Worm (Caenorhabditis elegans) whole organism, L4 larva: ENCODE measurements around the gene F54H12.10.

Source experiments
- F44E2.7 ChIP-seq: fragments of 200-800 bp; sonication (Bioruptor generic); IDR thresholded peaks from 2 replicates; pipeline ENCODE4 v2.1.2; 2022; ENCODE audit warnings: missing genetic modification characterization, missing compliant biosample characterization
- R02D3.7 ChIP-seq: fragments of 150-350 bp; sonication (generic microtip); optimal IDR thresholded peaks from 3 replicates; lab custom pipeline; 2014; ENCODE audit warnings: missing biosample characterization, missing genetic modification characterization
- T26A8.4 ChIP-seq: fragments of 200-800 bp; sonication (Bioruptor generic); IDR thresholded peaks from 2 replicates; pipeline ENCODE4 v1.3.6; 2022; ENCODE audit warnings: missing genetic modification characterization, missing compliant biosample characterization
- Y105C5A.15 ChIP-seq: fragments of 200-800 bp; sonication (Bioruptor generic); IDR thresholded peaks from 2 replicates; pipeline ENCODE4 v1.3.6; 2022; ENCODE audit warnings: missing genetic modification characterization, missing compliant biosample characterization
- aha-1 ChIP-seq: fragments of 150-350 bp; peaks from one replicate; lab custom pipeline; 2014; ENCODE audit warnings: missing biosample characterization, missing genetic modification characterization
- ama-1 ChIP-seq: fragments of 150-350 bp; optimal IDR thresholded peaks from 2 replicates; lab custom pipeline; 2014; ENCODE audit warnings: inconsistent platforms, mixed read lengths
- ceh-28 ChIP-seq: fragments of 150-350 bp; optimal IDR thresholded peaks from 2 replicates; lab custom pipeline; 2014; ENCODE audit warnings: missing biosample characterization, missing genetic modification reagents, missing genetic modification characterization
- ceh-82 ChIP-seq: sonication (generic microtip); optimal IDR thresholded peaks from 2 replicates; lab custom pipeline; 2017; ENCODE audit warnings: missing biosample characterization, missing genetic modification characterization
- ces-1 ChIP-seq: fragments of 150-350 bp; sonication (generic microtip); optimal IDR thresholded peaks from 4 replicates; lab custom pipeline; 2014; ENCODE audit warnings: missing biosample characterization, missing genetic modification reagents, missing genetic modification characterization
- cey-2 ChIP-seq: sonication (generic microtip); optimal IDR thresholded peaks from 3 replicates; lab custom pipeline; 2017; ENCODE audit warnings: missing genetic modification characterization, mild to moderate bottlenecking, missing compliant biosample characterization, antibody characterized with exemption, borderline replicate concordance; ENCODE audit not compliant: insufficient read depth
- daf-12 ChIP-seq: fragments of 150-350 bp; optimal IDR thresholded peaks from 2 replicates; lab custom pipeline; 2014; ENCODE audit warnings: missing biosample characterization, missing genetic modification reagents, missing genetic modification characterization
- daf-8 ChIP-seq: fragments of 200-800 bp; sonication (Bioruptor generic); IDR thresholded peaks from 2 replicates; pipeline ENCODE4 v1.3.6; 2022; ENCODE audit warnings: missing genetic modification characterization, missing compliant biosample characterization
- dmd-9 ChIP-seq: fragments of 200-800 bp; sonication (Bioruptor generic); IDR thresholded peaks from 2 replicates; pipeline ENCODE4 v1.3.6; 2022; ENCODE audit warnings: missing genetic modification reagents, missing genetic modification characterization, missing compliant biosample characterization
- egl-27 ChIP-seq: sonication (generic microtip); optimal IDR thresholded peaks from 3 replicates; lab custom pipeline; 2017; ENCODE audit warnings: missing biosample characterization, missing genetic modification reagents, missing genetic modification characterization
- egl-43 ChIP-seq: fragments of 200-800 bp; sonication (Bioruptor generic); IDR thresholded peaks from 2 replicates; pipeline ENCODE4 v1.3.6; 2022; ENCODE audit warnings: missing genetic modification reagents, missing genetic modification characterization, missing compliant biosample characterization
- gei-8 ChIP-seq: fragments of 200-800 bp; sonication (Bioruptor generic); optimal IDR thresholded peaks from 2 replicates; lab custom pipeline; 2018; ENCODE audit warnings: mild to moderate bottlenecking, missing genetic modification characterization, missing compliant biosample characterization
- lim-7 ChIP-seq: fragments of 200-800 bp; sonication (Bioruptor generic); IDR thresholded peaks from 2 replicates; pipeline ENCODE4 v1.3.6; 2022; ENCODE audit warnings: missing genetic modification characterization, missing compliant biosample characterization
- lin-1 ChIP-seq: fragments of 200-800 bp; sonication (Bioruptor generic); IDR thresholded peaks from 2 replicates; pipeline ENCODE4 v1.3.6; 2022; ENCODE audit warnings: missing genetic modification reagents, missing genetic modification characterization, missing compliant biosample characterization
- lin-39 ChIP-seq: fragments of 150-350 bp; optimal IDR thresholded peaks from 2 replicates; lab custom pipeline; 2014; ENCODE audit warnings: missing biosample characterization, missing genetic modification reagents, missing genetic modification characterization
- lir-3 ChIP-seq: sonication (generic microtip); optimal IDR thresholded peaks from 2 replicates; lab custom pipeline; 2016; ENCODE audit warnings: mild to moderate bottlenecking, missing genetic modification characterization, missing compliant biosample characterization
- lsy-2 ChIP-seq, 2 experiments: fragments of 150-350 bp in 1 of 2; sonication (generic microtip) in 1 of 2; optimal IDR thresholded peaks; 2 replicates each; lab custom pipeline; 2014 to 2017; ENCODE audit warnings: missing biosample characterization in 2 of 2, missing genetic modification characterization in 2 of 2
- madf-5 ChIP-seq, 2 experiments: fragments of 200-800 bp; sonication (Bioruptor generic); IDR thresholded peaks; 2 replicates each; pipeline ENCODE4 v1.3.6; 2022; ENCODE audit warnings: missing compliant biosample characterization in 2 of 2, missing genetic modification characterization in 2 of 2
- madf-9 ChIP-seq: fragments of 200-800 bp; sonication (Bioruptor generic); conservative IDR thresholded peaks from 2 replicates; pipeline ENCODE4 v1.3.6; 2022; ENCODE audit warnings: missing genetic modification reagents, missing genetic modification characterization, missing compliant biosample characterization
- mdl-1 ChIP-seq, 2 experiments: fragments of 150-350 bp in 1 of 2; sonication (generic microtip) in 1 of 2; optimal IDR thresholded peaks; 2 replicates each; lab custom pipeline; 2014 to 2017; ENCODE audit warnings: missing biosample characterization in 2 of 2, missing genetic modification characterization in 2 of 2
- mdt-29 ChIP-seq: fragments of 200-800 bp; sonication (Bioruptor generic); IDR thresholded peaks from 2 replicates; pipeline ENCODE4 v1.3.6; 2022; ENCODE audit warnings: missing genetic modification reagents, missing genetic modification characterization, missing compliant biosample characterization
- mep-1 ChIP-seq: fragments of 150-350 bp; sonication (generic microtip); optimal IDR thresholded peaks from 3 replicates; lab custom pipeline; 2014; ENCODE audit warnings: missing biosample characterization, missing genetic modification characterization
- mxl-3 ChIP-seq: fragments of 200-800 bp; sonication (Bioruptor generic); optimal IDR thresholded peaks from 2 replicates; lab custom pipeline; 2018; ENCODE audit warnings: mild to moderate bottlenecking, missing genetic modification characterization, missing compliant biosample characterization
- nhr-11 ChIP-seq: fragments of 150-350 bp; optimal IDR thresholded peaks from 2 replicates; lab custom pipeline; 2014; ENCODE audit warnings: missing biosample characterization, missing genetic modification characterization
- nhr-25 ChIP-seq: sonication (generic microtip); optimal IDR thresholded peaks from 2 replicates; lab custom pipeline; 2017; ENCODE audit warnings: missing genetic modification characterization, mild to moderate bottlenecking, missing compliant biosample characterization, antibody characterized with exemption, moderate library complexity, borderline replicate concordance; ENCODE audit not compliant: insufficient read depth
- nhr-48 ChIP-seq: sonication (generic microtip); optimal IDR thresholded peaks from 2 replicates; lab custom pipeline; 2016; ENCODE audit warnings: mild to moderate bottlenecking, missing genetic modification characterization, missing compliant biosample characterization
- nhr-6 ChIP-seq: fragments of 150-350 bp; optimal IDR thresholded peaks from 2 replicates; lab custom pipeline; 2014; ENCODE audit warnings: missing biosample characterization, missing genetic modification characterization
- nhr-76 ChIP-seq: fragments of 150-350 bp; optimal IDR thresholded peaks from 2 replicates; lab custom pipeline; 2014; ENCODE audit warnings: missing biosample characterization, missing genetic modification characterization
- nhr-77 ChIP-seq: fragments of 150-350 bp; optimal IDR thresholded peaks from 2 replicates; lab custom pipeline; 2014; ENCODE audit warnings: missing biosample characterization, missing genetic modification characterization
- rbr-2 ChIP-seq: sonication (generic microtip); optimal IDR thresholded peaks from 2 replicates; lab custom pipeline; 2016; ENCODE audit warnings: missing genotype, missing genetic modification characterization, missing compliant biosample characterization
- saeg-2 ChIP-seq: fragments of 200-800 bp; sonication (Bioruptor generic); IDR thresholded peaks from 2 replicates; pipeline ENCODE4 v1.3.6; 2022; ENCODE audit warnings: missing genetic modification reagents, missing genetic modification characterization, missing compliant biosample characterization
- set-16 ChIP-seq: fragments of 200-800 bp; sonication (Bioruptor generic); IDR thresholded peaks from 2 replicates; pipeline ENCODE4 v1.3.6; 2022; ENCODE audit warnings: missing genetic modification reagents, missing genetic modification characterization, missing compliant biosample characterization
- skn-1 ChIP-seq: fragments of 150-350 bp; optimal IDR thresholded peaks from 2 replicates; lab custom pipeline; 2014; ENCODE audit warnings: missing biosample characterization, missing genetic modification characterization
- snpc-1.2 ChIP-seq: fragments of 200-800 bp; sonication (Bioruptor generic); IDR thresholded peaks from 2 replicates; pipeline ENCODE4 v1.3.6; 2022; ENCODE audit warnings: missing genetic modification reagents, missing genetic modification characterization, missing compliant biosample characterization
- spr-1 ChIP-seq: sonication (generic microtip); optimal IDR thresholded peaks from 2 replicates; lab custom pipeline; 2016; ENCODE audit warnings: mild to moderate bottlenecking, missing genetic modification characterization, missing compliant biosample characterization
- spr-3 ChIP-seq: fragments of 200-800 bp; sonication (Bioruptor generic); optimal IDR thresholded peaks from 2 replicates; lab custom pipeline; 2018; ENCODE audit warnings: mild to moderate bottlenecking, missing genetic modification characterization, missing compliant biosample characterization
- vab-7 ChIP-seq: fragments of 200-800 bp; sonication (Bioruptor generic); IDR thresholded peaks from 2 replicates; pipeline ENCODE4 v1.3.6; 2022; ENCODE audit warnings: missing genetic modification reagents, missing genetic modification characterization, missing compliant biosample characterization
- zag-1 ChIP-seq: fragments of 150-350 bp; optimal IDR thresholded peaks from 2 replicates; lab custom pipeline; 2014; ENCODE audit warnings: missing biosample characterization, missing genetic modification characterization

F54H12.10 gene

ce11 chrIII:7922207-7922606 is 36.6 kb downstream of the F54H12.10 start, which contains the start of gene C29E4.17:
C29E4.17 (plus strand) TSS chrIII:7922507.
- TF ChIP-seq mxl-3 (GFP tag; lab: Kevin White, UChicago), result no peak
- TF ChIP-seq spr-1 (tag; lab: Kevin White, UChicago), result no peak
- no peak for TF ChIP-seq ceh-28 (tag; lab: Kevin White, UChicago)
- TF ChIP-seq skn-1 (tag; lab: Kevin White, UChicago), result no peak
- TF ChIP-seq spr-3 (GFP tag; lab: Kevin White, UChicago), result no peak
- TF ChIP-seq egl-43 (GFP tag; lab: Robert Waterston, UW), result no peak
- no peak for TF ChIP-seq daf-12 (tag; lab: Kevin White, UChicago)
- TF ChIP-seq madf-9 (GFP tag; lab: Robert Waterston, UW), result no peak
- TF ChIP-seq dmd-9, result no peak
- no peak for TF ChIP-seq R02D3.7 (tag; lab: Kevin White, UChicago)
- TF ChIP-seq set-16 (GFP tag; lab: Robert Waterston, UW), result no peak
- TF ChIP-seq gei-8 (GFP tag; lab: Kevin White, UChicago), result no peak
- no peak for TF ChIP-seq lim-7
- TF ChIP-seq T26A8.4 (GFP tag; lab: Robert Waterston, UW), result no peak
- TF ChIP-seq ama-1 (lab: Kevin White, UChicago), result no peak
- no peak for TF ChIP-seq daf-8 (GFP tag; lab: Robert Waterston, UW)

- TF ChIP-seq madf-5 (GFP tag; IDR thresholded peaks at IDR 0.05; lab: Robert Waterston, UW), result no peak
- TF ChIP-seq nhr-6 (tag; lab: Kevin White, UChicago), result no peak
- TF ChIP-seq mxl-3 (GFP tag; lab: Kevin White, UChicago), result no peak
- TF ChIP-seq lin-1 (GFP tag; lab: Robert Waterston, UW), result no peak
- TF ChIP-seq egl-27 (tag; lab: Kevin White, UChicago), result no peak
- no peak for TF ChIP-seq cey-2 (tag; lab: Kevin White, UChicago)
- no peak for TF ChIP-seq lsy-2 (tag; optimal IDR thresholded peaks at IDR 0.05; lab: Kevin White, UChicago)
- no peak for TF ChIP-seq lim-7
- TF ChIP-seq nhr-76, result no peak
- no peak for TF ChIP-seq ces-1 (GFP tag; lab: Kevin White, UChicago)
- TF ChIP-seq ceh-28 (tag; lab: Kevin White, UChicago), result no peak
- TF ChIP-seq zag-1 (tag; lab: Kevin White, UChicago), result no peak
- TF ChIP-seq T26A8.4 (GFP tag; lab: Robert Waterston, UW), result no peak
- TF ChIP-seq lin-39 (tag; lab: Kevin White, UChicago), result no peak
- no peak for TF ChIP-seq nhr-11 (tag; lab: Kevin White, UChicago)
- no peak for TF ChIP-seq mdl-1 (tag; optimal IDR thresholded peaks at IDR 0.05; lab: Kevin White, UChicago)
- TF ChIP-seq F44E2.7 (GFP tag; lab: Robert Waterston, UW), result no peak
- no peak for TF ChIP-seq saeg-2 (GFP tag; lab: Robert Waterston, UW)
- TF ChIP-seq, all 104 proteins: peak for 0
Measured at ce11 chrIII:7919823-7920222, 38.9 kb downstream of the F54H12.10 start, which contains the start of gene C29E4.14. C29E4.14 (plus strand) TSS chrIII:7920123.

- TF ChIP-seq aha-1 (tag; lab: Kevin White, UChicago) (no peak), nhr-77 (tag; lab: Kevin White, UChicago) (no peak), nhr-25 (tag; lab: Kevin White, UChicago) (no peak)
Measured at ce11 chrIII:7917667-7918066, 41.1 kb downstream of the F54H12.10 start, which contains the start of gene gly-3. gly-3 (minus strand) TSS chrIII:7917767.

ce11 chrIII:7913488-7913887 is 45.3 kb downstream of the F54H12.10 start, which contains the start of gene ZK688.12:
ZK688.12 (minus strand) TSS chrIII:7913588.
- no peak for TF ChIP-seq Y105C5A.15 (GFP tag; lab: Robert Waterston, UW)
- no peak for TF ChIP-seq egl-43 (GFP tag; lab: Robert Waterston, UW)
- TF ChIP-seq nhr-48 (tag; lab: Kevin White, UChicago), result no peak
- TF ChIP-seq mep-1 (tag; lab: Kevin White, UChicago), result no peak
- no peak for TF ChIP-seq lir-3 (tag; lab: Kevin White, UChicago)
- TF ChIP-seq egl-27 (tag; lab: Kevin White, UChicago), result no peak
- no peak for TF ChIP-seq vab-7 (GFP tag; lab: Robert Waterston, UW)
- TF ChIP-seq ceh-82 (tag; lab: Kevin White, UChicago), result no peak
- TF ChIP-seq F44E2.7 (GFP tag; lab: Robert Waterston, UW), result no peak
- TF ChIP-seq mdt-29 (GFP tag; lab: Robert Waterston, UW), result no peak
- TF ChIP-seq rbr-2 (tag; lab: Kevin White, UChicago), result no peak
- TF ChIP-seq snpc-1.2, result no peak
